Worm (Caenorhabditis elegans): ENCODE results near the gene best-3.

DNA sequence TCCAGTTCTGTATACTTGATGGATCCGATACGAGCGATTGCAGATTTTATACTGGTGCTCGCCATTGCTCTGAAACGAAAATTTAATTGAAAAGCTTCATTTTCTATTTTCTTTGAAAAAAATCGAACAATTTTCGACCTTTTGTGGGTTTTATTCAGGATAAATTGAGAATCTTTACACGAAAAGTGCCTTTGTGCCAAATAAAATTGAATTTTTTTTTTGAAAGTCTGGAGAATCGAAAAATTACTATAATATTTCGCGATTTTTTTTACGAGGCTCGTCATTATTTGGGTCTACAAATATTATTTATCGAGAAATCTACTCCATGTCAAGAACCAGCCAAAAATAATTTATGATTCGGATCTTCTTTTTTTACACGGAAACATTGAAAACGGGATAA lies 29.1 kb downstream of the best-3 start, which contains the start of gene F23F1.10:
- TF ChIP-seq ztf-4 (tag; optimal IDR thresholded peaks at IDR 0.05) (no peak), mdl-1 (tag; optimal IDR thresholded peaks at IDR 0.05) (no peak), nhr-77 (tag; optimal IDR thresholded peaks at IDR 0.05) (no peak), vab-15 (tag; optimal IDR thresholded peaks at IDR 0.05) (no peak)

All from whole organism, L1 larva.